Fruit fly (Drosophila melanogaster): ENCODE data around the gene PGRP-SB2.

Gene PGRP-SB2

dm6 chr3L:16746586-16747383 is 20.4 kb downstream of the PGRP-SB2 start (continued):
- TF ChIP-seq D19A (tag; optimal IDR thresholded peaks at IDR 0.05): peak; percentile 6
- TF ChIP-seq CrebB (tag; optimal IDR thresholded peaks at IDR 0.05): no peak
- no peak for TF ChIP-seq CG3281 (GFP tag; optimal IDR thresholded peaks at IDR 0.05)
- TF ChIP-seq CG12659 (GFP tag; optimal IDR thresholded peaks at IDR 0.05): no peak
- no peak for TF ChIP-seq CG7963 (GFP tag; IDR thresholded peaks at IDR 0.05; ENCODE audit: partially characterized antibody)
- peak; percentile 10 for TF ChIP-seq Ssrp (tag; optimal IDR thresholded peaks at IDR 0.05)
- no peak for TF ChIP-seq ERR (GFP tag; optimal IDR thresholded peaks at IDR 0.05)
- TF ChIP-seq dmrt99B (tag; optimal IDR thresholded peaks at IDR 0.05): peak; percentile 49
- peak; percentile 2 for TF ChIP-seq CG7556 (GFP tag; optimal IDR thresholded peaks at IDR 0.05)
- peak; percentile 38 for TF ChIP-seq CG17359 (tag; optimal IDR thresholded peaks at IDR 0.05)
- TF ChIP-seq CG6813 (GFP tag; optimal IDR thresholded peaks at IDR 0.05): no peak
- no peak for TF ChIP-seq CG4282 (GFP tag; optimal IDR thresholded peaks at IDR 0.05)
- peak; percentile 17 for TF ChIP-seq ATbp (GFP tag; optimal IDR thresholded peaks at IDR 0.05)
- no peak for TF ChIP-seq sob (GFP tag; IDR thresholded peaks at IDR 0.05)
- TF ChIP-seq CG14441 (GFP tag; IDR thresholded peaks at IDR 0.05): no peak
- TF ChIP-seq fu2 (GFP tag; optimal IDR thresholded peaks at IDR 0.05): no peak
- no peak for TF ChIP-seq Antp (GFP tag; optimal IDR thresholded peaks at IDR 0.05)
- no peak for TF ChIP-seq trh (GFP tag; optimal IDR thresholded peaks at IDR 0.05)
- no peak for TF ChIP-seq CG3163 (GFP tag; optimal IDR thresholded peaks at IDR 0.05)
- peak; percentile 2 for TF ChIP-seq CG15601 (tag; optimal IDR thresholded peaks at IDR 0.05)
- no peak for TF ChIP-seq Fer1 (GFP tag; optimal IDR thresholded peaks at IDR 0.05)

- no peak for TF ChIP-seq danr (GFP tag; IDR thresholded peaks at IDR 0.05)
- TF ChIP-seq CG11504 (tag; optimal IDR thresholded peaks at IDR 0.05): peak; percentile 19
- peak; percentile 10; the same call in 1 of the 2 replicates for TF ChIP-seq CG11696 (GFP tag; IDR thresholded peaks at IDR 0.05)
- TF ChIP-seq bowl (GFP tag; IDR thresholded peaks at IDR 0.05): no peak
- TF ChIP-seq Xrp1 (GFP tag; IDR thresholded peaks at IDR 0.05): no peak
- TF ChIP-seq CG3281 (GFP tag; optimal IDR thresholded peaks at IDR 0.05): no peak
- TF ChIP-seq ATbp (GFP tag; optimal IDR thresholded peaks at IDR 0.05): no peak
- TF ChIP-seq CG2712 (tag; optimal IDR thresholded peaks at IDR 0.05): peak; percentile 7
- no peak for TF ChIP-seq CG43689 (GFP tag; IDR thresholded peaks at IDR 0.05)
- no peak for TF ChIP-seq CG6683 (GFP tag; optimal IDR thresholded peaks at IDR 0.05)
- no peak for TF ChIP-seq dpn (GFP tag; optimal IDR thresholded peaks at IDR 0.05)
- TF ChIP-seq Six4 (GFP tag; optimal IDR thresholded peaks at IDR 0.05): no peak
- peak; percentile 27 for TF ChIP-seq gem (tag; optimal IDR thresholded peaks at IDR 0.05)
- no peak for TF ChIP-seq YL-1 (GFP tag; optimal IDR thresholded peaks at IDR 0.05)
- TF ChIP-seq CG10979 (tag; optimal IDR thresholded peaks at IDR 0.05): peak; percentile 18
- no peak for TF ChIP-seq CG7786 (GFP tag; optimal IDR thresholded peaks at IDR 0.05)
- no peak for TF ChIP-seq Lim3 (GFP tag; IDR thresholded peaks at IDR 0.05)
- TF ChIP-seq cg (GFP tag; optimal IDR thresholded peaks at IDR 0.05): no peak
- no peak for TF ChIP-seq Nf-YA (GFP tag; IDR thresholded peaks at IDR 0.05)
- no peak for TF ChIP-seq hkb (optimal IDR thresholded peaks at IDR 0.05)
- TF ChIP-seq hkb (GFP tag; IDR thresholded peaks at IDR 0.05): no peak
- TF ChIP-seq CG31441 (GFP tag; IDR thresholded peaks at IDR 0.05): 0 out of 2 replicates have a peak, but pooled peaks have one; percentile 25
- no peak for TF ChIP-seq Poxn (GFP tag; IDR thresholded peaks at IDR 0.05)
- no peak for TF ChIP-seq ro (GFP tag; IDR thresholded peaks at IDR 0.05)
- TF ChIP-seq Sox100B (GFP tag; optimal IDR thresholded peaks at IDR 0.05): no peak
- TF ChIP-seq lbe (GFP tag; optimal IDR thresholded peaks at IDR 0.05): peak; percentile 2
- TF ChIP-seq CG2889 (GFP tag; IDR thresholded peaks at IDR 0.05): no peak
- no peak for TF ChIP-seq ase (GFP tag; IDR thresholded peaks at IDR 0.05)
- TF ChIP-seq mam (GFP tag; optimal IDR thresholded peaks at IDR 0.05): no peak
- no peak for TF ChIP-seq shn (GFP tag; optimal IDR thresholded peaks at IDR 0.05)
- TF ChIP-seq HLH3B (GFP tag; IDR thresholded peaks at IDR 0.05): no peak
- peak; percentile 12 for TF ChIP-seq CG18262 (tag; optimal IDR thresholded peaks at IDR 0.05)
Measured at dm6 chr3L:16748343-16748742, 22.0 kb downstream of the PGRP-SB2 start.
